Worm (Caenorhabditis elegans) whole organism, L2 larva: ENCODE measurements around the gene F52F10.2.

Experiments used
- alr-1 ChIP-seq: fragments of 150-350 bp; optimal IDR thresholded peaks from 2 replicates; lab custom pipeline; 2014; ENCODE audit warnings: missing biosample characterization, missing genetic modification characterization
- blmp-1 ChIP-seq: sonication (generic microtip); optimal IDR thresholded peaks from 2 replicates; lab custom pipeline; 2017; ENCODE audit warnings: missing genetic modification characterization, mild to moderate bottlenecking, missing compliant biosample characterization, antibody characterized with exemption, moderate library complexity; ENCODE audit not compliant: insufficient read depth
- egl-27 ChIP-seq: sonication (generic microtip); optimal IDR thresholded peaks from 3 replicates; lab custom pipeline; 2017; ENCODE audit warnings: missing biosample characterization, missing genetic modification reagents, missing genetic modification characterization
- elt-1 ChIP-seq: fragments of 150-350 bp; optimal IDR thresholded peaks from 2 replicates; lab custom pipeline; 2014; ENCODE audit warnings: missing biosample characterization, missing genetic modification characterization
- fos-1 ChIP-seq: fragments of 150-350 bp; optimal IDR thresholded peaks from 2 replicates; lab custom pipeline; 2014; ENCODE audit warnings: missing biosample characterization, missing genetic modification characterization
- lin-11 ChIP-seq: fragments of 150-350 bp; sonication (generic microtip); optimal IDR thresholded peaks from 2 replicates; lab custom pipeline; 2014; ENCODE audit warnings: missing biosample characterization, missing genetic modification characterization, inconsistent platforms, mixed read lengths
- lin-13 ChIP-seq: fragments of 150-350 bp; optimal IDR thresholded peaks from 2 replicates; lab custom pipeline; 2014; ENCODE audit warnings: missing biosample characterization, missing genetic modification reagents, missing genetic modification characterization
- nhr-11 ChIP-seq: fragments of 150-350 bp; optimal IDR thresholded peaks from 2 replicates; lab custom pipeline; 2014; ENCODE audit warnings: missing biosample characterization, missing genetic modification characterization
- skn-1 ChIP-seq: sonication (generic microtip); optimal IDR thresholded peaks from 2 replicates; lab custom pipeline; 2017; ENCODE audit warnings: missing biosample characterization, missing genetic modification characterization
- sma-3 ChIP-seq: sonication (generic microtip); optimal IDR thresholded peaks from 2 replicates; lab custom pipeline; 2016; ENCODE audit warnings: missing genetic modification reagents, missing genetic modification characterization, missing compliant biosample characterization
- snpc-4 ChIP-seq: fragments of 150-350 bp; optimal IDR thresholded peaks from 2 replicates; lab custom pipeline; 2014; ENCODE audit warnings: missing biosample characterization, missing genetic modification characterization
- unc-55 ChIP-seq: fragments of 150-350 bp; sonication (generic microtip); optimal IDR thresholded peaks from 3 replicates; lab custom pipeline; 2014; ENCODE audit warnings: missing biosample characterization, missing genetic modification reagents, missing genetic modification characterization
- ztf-11 ChIP-seq: sonication (generic microtip); optimal IDR thresholded peaks from 2 replicates; lab custom pipeline; 2017; ENCODE audit warnings: missing biosample characterization, missing genetic modification characterization

- TF ChIP-seq skn-1 (no peak), nhr-11 (no peak), alr-1 (no peak), elt-1 (tag; lab: Kevin White, UChicago) (no peak), egl-27 (tag; lab: Kevin White, UChicago) (no peak), snpc-4 (tag; lab: Kevin White, UChicago) (no peak), unc-55 (no peak), lin-11 (tag; lab: Kevin White, UChicago) (no peak), sma-3 (GFP tag; lab: Kevin White, UChicago) (no peak), ztf-11 (tag; lab: Kevin White, UChicago) (no peak), fos-1 (peak; percentile 25), blmp-1 (tag; lab: Kevin White, UChicago) (no peak), lin-13 (GFP tag; lab: Kevin White, UChicago) (no peak)
These were observed 6.2 kb upstream of the F52F10.2 start, which contains the start of gene oac-31 for ce11 chrV:1541786-1542185.
